Fruit fly (Drosophila melanogaster) Kc167 (cell line): ENCODE results near the gene Sbat.

ENCODE experiments used
- Myc ChIP-seq: fragments of >200 bp; optimal IDR thresholded peaks from 2 replicates; lab custom pipeline; 2017; ENCODE audit warnings: missing external identifiers
- h ChIP-seq: fragments of >200 bp; optimal IDR thresholded peaks from 3 replicates; lab custom pipeline; 2018; ENCODE audit warnings: missing external identifiers

DNA sequence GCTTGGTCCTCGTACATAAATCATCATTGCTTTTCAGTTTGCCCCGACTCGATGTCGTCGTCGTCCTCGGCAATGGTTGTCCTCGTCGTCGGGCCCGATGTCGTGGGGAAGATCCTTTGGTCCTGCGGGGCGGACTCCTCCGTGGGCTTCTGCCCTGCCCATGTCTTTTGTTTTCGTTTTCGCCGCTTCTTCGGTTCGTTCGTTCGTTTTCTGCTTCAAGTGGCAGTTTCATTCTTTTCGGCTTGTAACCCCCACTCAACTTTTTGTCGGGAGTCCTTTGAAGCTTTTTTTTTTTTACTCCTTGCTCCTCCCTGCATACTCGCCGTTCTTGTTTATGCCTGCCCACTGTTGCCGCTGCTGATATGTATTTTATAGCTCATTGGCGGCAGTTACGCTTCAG, 25.5 kb downstream of the Sbat start:
- TF ChIP-seq h (lab: Kevin White, UChicago) (no peak), Myc (lab: Kevin White, UChicago) (no peak)
